Fruit fly (Drosophila melanogaster) whole organism, embryonic: ENCODE results near the gene mRRF2.

ENCODE experiments used
- CG10209 ChIP-seq: fragments of 200-800 bp; sonication (Bioruptor generic); optimal IDR thresholded peaks from 3 replicates; lab custom pipeline; 2017; ENCODE audit warnings: missing biosample characterization, mild to moderate bottlenecking, missing genetic modification characterization, missing genetic modification reagents
- CG13624 ChIP-seq: fragments of 200-800 bp; sonication (Bioruptor generic); optimal IDR thresholded peaks from 2 replicates; lab custom pipeline; 2016; ENCODE audit warnings: missing biosample characterization, missing genetic modification characterization
- CG14710 ChIP-seq: fragments of 200-800 bp; sonication (Bioruptor generic); optimal IDR thresholded peaks from 3 replicates; lab custom pipeline; 2019; ENCODE audit warnings: missing biosample characterization, mild to moderate bottlenecking, missing genetic modification characterization, moderate library complexity
- CG15601 ChIP-seq: fragments of 200-800 bp; sonication (Bioruptor generic); optimal IDR thresholded peaks from 3 replicates; lab custom pipeline; 2019; ENCODE audit warnings: missing biosample characterization, mild to moderate bottlenecking, missing genetic modification characterization, moderate library complexity
- CG2129 ChIP-seq: fragments of 200-800 bp; sonication (Bioruptor generic); IDR thresholded peaks from 2 replicates; pipeline ENCODE4 v1.3.6; 2022; ENCODE audit warnings: missing biosample characterization, missing genetic modification characterization; ENCODE audit not compliant: partially characterized antibody
- CG2202 ChIP-seq: fragments of 200-800 bp; sonication (Bioruptor generic); optimal IDR thresholded peaks from 2 replicates; lab custom pipeline; 2018; ENCODE audit warnings: missing biosample characterization, mild to moderate bottlenecking, missing genetic modification characterization
- CG31388 ChIP-seq: fragments of 200-800 bp; sonication (Bioruptor generic); optimal IDR thresholded peaks from 2 replicates; lab custom pipeline; 2016; ENCODE audit warnings: missing biosample characterization, missing genetic modification characterization
- CG4360 ChIP-seq: fragments of 200-800 bp; sonication (Bioruptor generic); IDR thresholded peaks from 2 replicates; pipeline ENCODE4 v1.3.6; 2022; ENCODE audit warnings: missing biosample characterization, missing genetic modification characterization
- CG5180 ChIP-seq: fragments of 200-800 bp; sonication (Bioruptor generic); optimal IDR thresholded peaks from 3 replicates; lab custom pipeline; 2017; ENCODE audit warnings: missing biosample characterization, missing genetic modification characterization, mild to moderate bottlenecking, moderate library complexity, missing genetic modification reagents
- CG6272 ChIP-seq: fragments of 200-800 bp; sonication (Bioruptor generic); IDR thresholded peaks from 2 replicates; pipeline ENCODE4 v1.3.6; 2022; ENCODE audit warnings: missing biosample characterization, missing genetic modification characterization
- CG7839 ChIP-seq: fragments of 200-800 bp; sonication (Bioruptor generic); optimal IDR thresholded peaks from 3 replicates; lab custom pipeline; 2018; ENCODE audit warnings: missing biosample characterization, mild to moderate bottlenecking, missing genetic modification characterization, moderate library complexity
- CG7963 ChIP-seq: fragments of 200-800 bp; sonication (Bioruptor generic); IDR thresholded peaks from 3 replicates; pipeline ENCODE4 v1.3.6; 2022; ENCODE audit warnings: missing biosample characterization, missing genetic modification characterization; ENCODE audit not compliant: partially characterized antibody
- CG8281 ChIP-seq: fragments of 200-800 bp; sonication (Bioruptor generic); optimal IDR thresholded peaks from 2 replicates; lab custom pipeline; 2018; ENCODE audit warnings: missing biosample characterization, mild to moderate bottlenecking, missing genetic modification characterization, moderate library complexity
- CG8359 ChIP-seq: fragments of 200-800 bp; sonication (Bioruptor generic); optimal IDR thresholded peaks from 2 replicates; lab custom pipeline; 2017; ENCODE audit warnings: missing biosample characterization, mild to moderate bottlenecking, missing genetic modification characterization, borderline replicate concordance
- CG8388 ChIP-seq: fragments of 200-800 bp; sonication (Bioruptor generic); optimal IDR thresholded peaks from 2 replicates; lab custom pipeline; 2019; ENCODE audit warnings: missing biosample characterization, mild to moderate bottlenecking, missing genetic modification characterization, moderate library complexity
- CG9437 ChIP-seq: fragments of 200-800 bp; sonication (Bioruptor generic); optimal IDR thresholded peaks from 2 replicates; lab custom pipeline; 2018; ENCODE audit warnings: missing biosample characterization, mild to moderate bottlenecking, missing genetic modification characterization
- CG9609 ChIP-seq: fragments of 200-800 bp; sonication (Bioruptor generic); optimal IDR thresholded peaks from 3 replicates; lab custom pipeline; 2016; ENCODE audit warnings: missing biosample characterization, missing genetic modification characterization
- CG9932 ChIP-seq: fragments of 200-800 bp; sonication (Bioruptor generic); IDR thresholded peaks from 2 replicates; pipeline ENCODE4 v1.3.6; 2022; ENCODE audit warnings: missing biosample characterization, missing genetic modification characterization
- CkIIα-i1 ChIP-seq: fragments of 200-800 bp; sonication (Bioruptor generic); IDR thresholded peaks from 2 replicates; pipeline ENCODE4 v1.3.6; 2022; ENCODE audit warnings: missing biosample characterization, missing genetic modification characterization
- HmgD ChIP-seq: fragments of 200-800 bp; sonication (Bioruptor generic); optimal IDR thresholded peaks from 3 replicates; lab custom pipeline; 2016; ENCODE audit warnings: missing biosample characterization, missing genetic modification characterization
- Hr78 ChIP-seq, 2 experiments: fragments of 200-800 bp in 1 of 2; fragments of >200 bp in 1 of 2; sonication (Bioruptor generic) in 1 of 2; optimal IDR thresholded peaks; 2 replicates each; lab custom pipeline; 2017 to 2019; ENCODE audit warnings: missing biosample characterization in 2 of 2, missing genetic modification characterization in 2 of 2, mild to moderate bottlenecking in 1 of 2, moderate library complexity in 1 of 2
- Hsf ChIP-seq: fragments of 200-800 bp; sonication (Bioruptor generic); optimal IDR thresholded peaks from 3 replicates; lab custom pipeline; 2016; ENCODE audit warnings: missing biosample characterization, missing genetic modification characterization
- MBD-R2 ChIP-seq: fragments of 200-800 bp; sonication (Bioruptor generic); IDR thresholded peaks from 2 replicates; pipeline ENCODE4 v1.3.6; 2022; ENCODE audit warnings: missing biosample characterization, missing genetic modification characterization
- Sox102F ChIP-seq: fragments of 200-800 bp; sonication (Bioruptor generic); optimal IDR thresholded peaks from 2 replicates; lab custom pipeline; 2018; ENCODE audit warnings: missing biosample characterization, mild to moderate bottlenecking, missing genetic modification characterization, moderate library complexity
- Ssrp ChIP-seq: fragments of 200-800 bp; sonication (Bioruptor generic); optimal IDR thresholded peaks from 2 replicates; lab custom pipeline; 2018; ENCODE audit warnings: missing biosample characterization, mild to moderate bottlenecking, missing genetic modification characterization, moderate library complexity
- Tbp ChIP-seq: fragments of >200 bp; optimal IDR thresholded peaks from 2 replicates; lab custom pipeline; 2018; ENCODE audit warnings: missing biosample characterization, missing genetic modification characterization
- Xbp1 ChIP-seq: fragments of 200-800 bp; sonication (Bioruptor generic); optimal IDR thresholded peaks from 3 replicates; lab custom pipeline; 2016; ENCODE audit warnings: missing biosample characterization, mild to moderate bottlenecking, missing genetic modification characterization
- bab2 ChIP-seq: fragments of 200-800 bp; sonication (Bioruptor generic); optimal IDR thresholded peaks from 2 replicates; lab custom pipeline; 2016; ENCODE audit warnings: missing biosample characterization, missing genetic modification characterization
- btn ChIP-seq: fragments of 200-800 bp; sonication (Bioruptor generic); optimal IDR thresholded peaks from 2 replicates; lab custom pipeline; 2016; ENCODE audit warnings: missing biosample characterization, missing genetic modification characterization
- cad ChIP-seq: fragments of >200 bp; optimal IDR thresholded peaks from 2 replicates; lab custom pipeline; 2017; ENCODE audit warnings: missing biosample characterization, missing genetic modification characterization
- corto ChIP-seq: fragments of 200-800 bp; sonication (Bioruptor generic); optimal IDR thresholded peaks from 2 replicates; lab custom pipeline; 2016; ENCODE audit warnings: missing biosample characterization, mild to moderate bottlenecking, missing genetic modification characterization, moderate library complexity
- crol ChIP-seq: fragments of 200-800 bp; sonication (Bioruptor generic); IDR thresholded peaks from 2 replicates; pipeline ENCODE4 v1.3.6; 2022; ENCODE audit warnings: missing biosample characterization, missing genetic modification characterization
- dmrt11E ChIP-seq: fragments of 200-800 bp; sonication (Bioruptor generic); optimal IDR thresholded peaks from 3 replicates; lab custom pipeline; 2018; ENCODE audit warnings: missing biosample characterization, mild to moderate bottlenecking, missing genetic modification characterization, moderate library complexity
- esg ChIP-seq: fragments of 200-800 bp; sonication (Bioruptor generic); conservative IDR thresholded peaks from 2 replicates; pipeline ENCODE4 v1.3.6; 2022; ENCODE audit warnings: missing biosample characterization, missing genetic modification characterization
- fd3F ChIP-seq: fragments of 200-800 bp; sonication (Bioruptor generic); optimal IDR thresholded peaks from 2 replicates; lab custom pipeline; 2018; ENCODE audit warnings: missing biosample characterization, mild to moderate bottlenecking, missing genetic modification characterization, moderate library complexity
- gcm ChIP-seq: fragments of 200-800 bp; sonication (Bioruptor generic); optimal IDR thresholded peaks from 2 replicates; lab custom pipeline; 2019; ENCODE audit warnings: missing biosample characterization, mild to moderate bottlenecking, missing genetic modification characterization, moderate library complexity
- gfzf ChIP-seq: fragments of 200-800 bp; sonication (Bioruptor generic); optimal IDR thresholded peaks from 2 replicates; lab custom pipeline; 2016; ENCODE audit warnings: missing biosample characterization, mild to moderate bottlenecking, missing genetic modification characterization, moderate library complexity
- grau ChIP-seq: fragments of 200-800 bp; optimal IDR thresholded peaks from 3 replicates; lab custom pipeline; 2019; ENCODE audit warnings: missing biosample characterization, mild to moderate bottlenecking, missing genetic modification characterization, moderate library complexity
- hbn ChIP-seq: fragments of 200-800 bp; sonication (Bioruptor generic); IDR thresholded peaks from 2 replicates; pipeline ENCODE4 v1.3.6; 2022; ENCODE audit warnings: missing biosample characterization, missing genetic modification characterization; ENCODE audit not compliant: partially characterized antibody
- insv ChIP-seq, 2 experiments: fragments of 200-800 bp; sonication (Bioruptor generic); optimal IDR thresholded peaks; 3 replicates each; lab custom pipeline; 2016 to 2018; ENCODE audit warnings: missing biosample characterization in 2 of 2, missing genetic modification characterization in 2 of 2
- nau ChIP-seq: fragments of 200-800 bp; sonication (Bioruptor generic); optimal IDR thresholded peaks from 3 replicates; lab custom pipeline; 2017; ENCODE audit warnings: missing biosample characterization, mild to moderate bottlenecking, missing genetic modification characterization, missing genetic modification reagents
- nerfin-1 ChIP-seq: fragments of 200-800 bp; sonication (Bioruptor generic); optimal IDR thresholded peaks from 3 replicates; lab custom pipeline; 2019; ENCODE audit warnings: missing biosample characterization, mild to moderate bottlenecking, missing genetic modification characterization, moderate library complexity
- nmo ChIP-seq: fragments of 200-800 bp; sonication (Bioruptor generic); optimal IDR thresholded peaks from 2 replicates; lab custom pipeline; 2018; ENCODE audit warnings: missing biosample characterization, mild to moderate bottlenecking, missing genetic modification characterization, moderate library complexity
- rib ChIP-seq: fragments of 200-800 bp; sonication (Bioruptor generic); IDR thresholded peaks from 2 replicates; pipeline ENCODE4 v1.3.6; 2022; ENCODE audit warnings: missing biosample characterization, missing genetic modification characterization
- ro ChIP-seq: fragments of 200-800 bp; sonication (Bioruptor generic); IDR thresholded peaks from 2 replicates; pipeline ENCODE4 v1.3.6; 2022; ENCODE audit warnings: missing biosample characterization, missing genetic modification characterization
- sd ChIP-seq: fragments of 200-800 bp; sonication (Bioruptor generic); optimal IDR thresholded peaks from 3 replicates; lab custom pipeline; 2018; ENCODE audit warnings: missing biosample characterization, mild to moderate bottlenecking, missing genetic modification characterization, moderate library complexity
- stc ChIP-seq: fragments of 200-800 bp; sonication (Bioruptor generic); IDR thresholded peaks from 2 replicates; pipeline ENCODE4 v1.3.6; 2022; ENCODE audit warnings: missing biosample characterization, missing genetic modification characterization
- tx ChIP-seq: fragments of 200-800 bp; sonication (Bioruptor generic); optimal IDR thresholded peaks from 2 replicates; lab custom pipeline; 2016; ENCODE audit warnings: missing biosample characterization, missing genetic modification characterization
- zen ChIP-seq: fragments of 200-800 bp; sonication (Bioruptor generic); optimal IDR thresholded peaks from 3 replicates; lab custom pipeline; 2018; ENCODE audit warnings: missing biosample characterization, mild to moderate bottlenecking, missing genetic modification characterization, moderate library complexity

mRRF2 gene

DNA sequence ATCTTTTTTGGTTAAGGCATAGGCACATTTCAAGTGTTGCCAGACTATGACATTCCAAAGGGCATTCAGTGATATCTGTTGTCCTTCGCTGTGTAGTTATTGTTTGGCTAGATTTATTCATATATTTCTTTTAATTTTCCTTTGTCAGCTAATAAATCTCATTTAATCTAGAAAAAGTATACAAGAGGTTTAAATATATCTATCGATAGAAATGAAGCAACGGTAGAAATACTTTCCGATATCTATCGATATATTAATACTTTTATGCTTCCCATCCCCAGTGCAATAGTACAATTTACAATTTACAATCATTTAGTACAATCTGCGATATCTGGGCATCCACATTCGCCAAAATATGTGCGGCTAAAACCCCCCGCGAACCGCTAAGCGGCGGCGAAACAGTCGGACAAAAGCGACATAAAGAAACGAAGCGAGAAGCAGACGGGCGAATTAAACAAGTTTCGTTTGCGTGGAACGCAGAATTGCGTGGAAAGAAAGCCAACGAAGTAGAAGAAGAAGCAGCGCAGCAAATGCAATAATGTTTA lies 26.0 kb upstream of the mRRF2 start, which contains the start of gene Efa6 (continued):
- TF ChIP-seq CG9609 (GFP tag; lab: Kevin White, UChicago), result peak; percentile 52
- TF ChIP-seq Sox102F, result no peak
- TF ChIP-seq fd3F, result peak; percentile 30
- TF ChIP-seq grau (tag; lab: Kevin White, UChicago), result peak; percentile 58
- peak; percentile 85 for TF ChIP-seq CG7963
- TF ChIP-seq corto (GFP tag; lab: Kevin White, UChicago), result no peak
- TF ChIP-seq bab2, result peak; percentile 42
- no peak for TF ChIP-seq CG31388 (GFP tag; lab: Kevin White, UChicago)
- TF ChIP-seq CG8281 (tag; lab: Kevin White, UChicago), result no peak
- no peak for TF ChIP-seq Ssrp (tag; lab: Kevin White, UChicago)
- TF ChIP-seq Hr78 (GFP tag; optimal IDR thresholded peaks at IDR 0.05; lab: Kevin White, UChicago), result no peak
- TF ChIP-seq CG15601 (tag; lab: Kevin White, UChicago), result peak; percentile 59
- no peak for TF ChIP-seq HmgD
- peak; percentile 46 for TF ChIP-seq CG7839
- TF ChIP-seq rib (GFP tag; lab: Robert Waterston, UW), result peak; percentile 54; the same call in 1 of the 2 replicates
- TF ChIP-seq hbn (GFP tag; lab: Robert Waterston, UW), result peak; percentile 94
- no peak for TF ChIP-seq CG8388 (GFP tag; lab: Kevin White, UChicago)
- TF ChIP-seq CG2129, result peak; percentile 94
- TF ChIP-seq CG14710, result peak; percentile 90
- 0 out of 2 replicates have a peak, but pooled peaks have one; percentile 5 for TF ChIP-seq CG6272 (GFP tag; lab: Robert Waterston, UW)
- peak; percentile 28 for TF ChIP-seq CG13624
- peak; percentile 73 for TF ChIP-seq CG9932 (GFP tag; lab: Robert Waterston, UW)
- TF ChIP-seq Hsf, result peak; percentile 57
- peak; percentile 22 for TF ChIP-seq gfzf
- peak; percentile 27 for TF ChIP-seq dmrt11E (tag; lab: Kevin White, UChicago)
- no peak for TF ChIP-seq CG4360 (GFP tag; lab: Robert Waterston, UW)
- TF ChIP-seq tx, result peak; percentile 21
- TF ChIP-seq esg (GFP tag; lab: Robert Waterston, UW), result 0 out of 2 replicates have a peak, but pooled peaks have one; percentile 7
- TF ChIP-seq Xbp1 (GFP tag; lab: Kevin White, UChicago), result peak; percentile 56
- TF ChIP-seq ro (GFP tag; lab: Robert Waterston, UW), result no peak
- peak; percentile 18 for TF ChIP-seq CG9437 (GFP tag; lab: Kevin White, UChicago)
- no peak for TF ChIP-seq CkIIα-i1 (GFP tag; lab: Robert Waterston, UW)
- TF ChIP-seq Tbp (GFP tag; lab: Kevin White, UChicago), result no peak
- peak; percentile 79 for TF ChIP-seq sd (tag; lab: Kevin White, UChicago)
- TF ChIP-seq CG8359 (GFP tag; lab: Kevin White, UChicago), result no peak
- peak; percentile 36 for TF ChIP-seq CG10209 (GFP tag; lab: Kevin White, UChicago)
- no peak for TF ChIP-seq cad (GFP tag; lab: Kevin White, UChicago)
- peak; percentile 43 for TF ChIP-seq nerfin-1 (tag; lab: Kevin White, UChicago)
- TF ChIP-seq nmo (GFP tag; lab: Kevin White, UChicago), result peak; percentile 76
- TF ChIP-seq zen (tag; lab: Kevin White, UChicago), result peak; percentile 54
- TF ChIP-seq nau (GFP tag; lab: Kevin White, UChicago), result no peak
- TF ChIP-seq insv (GFP tag; optimal IDR thresholded peaks at IDR 0.05; lab: Kevin White, UChicago), result peak in 1 of 2 experiments; percentile 14
- TF ChIP-seq btn (GFP tag; lab: Kevin White, UChicago), result no peak
- peak; percentile 24 for TF ChIP-seq gcm (GFP tag; lab: Kevin White, UChicago)
- peak; percentile 25; the same call in 1 of the 2 replicates for TF ChIP-seq stc (GFP tag; lab: Robert Waterston, UW)
- TF ChIP-seq CG5180, result no peak
- TF ChIP-seq CG2202 (tag; lab: Kevin White, UChicago), result no peak
- TF ChIP-seq MBD-R2 (GFP tag; lab: Robert Waterston, UW), result peak; percentile 54
- TF ChIP-seq crol (GFP tag; lab: Robert Waterston, UW), result peak; percentile 56
